Fruit fly (Drosophila melanogaster) whole organism, pupa: Measurements from ENCODE around the gene SCCRO.

ENCODE experiments used
- CG13204 ChIP-seq: fragments of 200-800 bp; sonication (Bioruptor generic); optimal IDR thresholded peaks from 2 replicates; lab custom pipeline; 2018; ENCODE audit warnings: missing biosample characterization, mild to moderate bottlenecking, missing genetic modification characterization, moderate library complexity
- CG14655 ChIP-seq: fragments of 200-800 bp; sonication (Bioruptor generic); optimal IDR thresholded peaks from 3 replicates; lab custom pipeline; 2017; ENCODE audit warnings: mild to moderate bottlenecking, missing biosample characterization, missing genetic modification reagents, missing genetic modification characterization
- CG17806 ChIP-seq: fragments of 200-800 bp; sonication (Bioruptor generic); optimal IDR thresholded peaks from 2 replicates; lab custom pipeline; 2018; ENCODE audit warnings: missing biosample characterization, mild to moderate bottlenecking, missing genetic modification characterization, moderate library complexity
- CG4496 ChIP-seq: fragments of 200-800 bp; sonication (Bioruptor generic); IDR thresholded peaks from 3 replicates; pipeline ENCODE4 v1.3.6; 2022; ENCODE audit warnings: missing biosample characterization, missing genetic modification characterization
- CG8159 ChIP-seq: fragments of 200-800 bp; sonication (Bioruptor generic); optimal IDR thresholded peaks from 3 replicates; lab custom pipeline; 2018; ENCODE audit warnings: missing biosample characterization, mild to moderate bottlenecking, missing genetic modification characterization, moderate library complexity
- D1 ChIP-seq: fragments of 200-800 bp; sonication (Bioruptor generic); optimal IDR thresholded peaks from 2 replicates; lab custom pipeline; 2018; ENCODE audit warnings: missing biosample characterization, mild to moderate bottlenecking, missing genetic modification characterization, moderate library complexity
- EcR ChIP-seq: fragments of 200-800 bp; sonication (Bioruptor generic); optimal IDR thresholded peaks from 3 replicates; lab custom pipeline; 2019; ENCODE audit warnings: missing biosample characterization, missing genetic modification characterization, mild to moderate bottlenecking, moderate library complexity, missing genetic modification reagents
- Pif1A ChIP-seq: fragments of 200-800 bp; sonication (Bioruptor generic); optimal IDR thresholded peaks from 3 replicates; lab custom pipeline; 2016; ENCODE audit warnings: missing biosample characterization, missing genetic modification characterization
- Snoo ChIP-seq: fragments of 200-800 bp; sonication (Bioruptor generic); optimal IDR thresholded peaks from 3 replicates; lab custom pipeline; 2017; ENCODE audit warnings: missing biosample characterization, mild to moderate bottlenecking, missing genetic modification characterization, inconsistent platforms
- fd96Ca ChIP-seq: fragments of 200-800 bp; sonication (Bioruptor generic); IDR thresholded peaks from 3 replicates; pipeline ENCODE4 v1.3.6; 2022; ENCODE audit warnings: missing biosample characterization, missing genetic modification characterization
- gl ChIP-seq: fragments of 200-800 bp; sonication (Bioruptor generic); optimal IDR thresholded peaks from 2 replicates; lab custom pipeline; 2018; ENCODE audit warnings: missing biosample characterization, mild to moderate bottlenecking, missing genetic modification characterization
- rn ChIP-seq: fragments of 200-800 bp; sonication (Bioruptor generic); IDR thresholded peaks from 2 replicates; pipeline ENCODE4 v1.3.6; 2022; ENCODE audit warnings: missing biosample characterization, missing genetic modification characterization

dm6 chr3L:15587445-15588381, 24.5 kb downstream of the SCCRO start, which contains the start of gene CG7656:
- no peak for TF ChIP-seq CG17806 (tag; lab: Kevin White, UChicago)
- TF ChIP-seq Snoo (tag; lab: Kevin White, UChicago): peak; percentile 52
- TF ChIP-seq rn (GFP tag; lab: Robert Waterston, UW): 0 out of 2 replicates have a peak, but pooled peaks have one; percentile 41
- peak; percentile 29 for TF ChIP-seq Pif1A
- TF ChIP-seq gl: peak; percentile 10
- peak; percentile 92 for TF ChIP-seq EcR (GFP tag; lab: Kevin White, UChicago)
- peak; percentile 53; the same call in 2 of the 3 replicates for TF ChIP-seq fd96Ca (GFP tag; lab: Robert Waterston, UW)
- TF ChIP-seq CG13204: no peak
- peak; percentile 31 for TF ChIP-seq CG8159
- TF ChIP-seq D1 (tag; lab: Kevin White, UChicago): no peak
- peak; percentile 77 for TF ChIP-seq CG4496 (GFP tag; lab: Robert Waterston, UW)
- TF ChIP-seq CG14655: no peak
